Worm (Caenorhabditis elegans) whole organism, L4 larva: ENCODE measurements around the gene nas-4.

Experiments
- F10B5.3 ChIP-seq: sonication (generic microtip); optimal IDR thresholded peaks from 2 replicates; lab custom pipeline; 2016; ENCODE audit warnings: mild to moderate bottlenecking, missing genetic modification characterization, missing compliant biosample characterization
- F26F4.8 ChIP-seq: fragments of 200-800 bp; sonication (Bioruptor generic); conservative IDR thresholded peaks from 2 replicates; pipeline ENCODE4 v1.3.6; 2022; ENCODE audit warnings: missing genetic modification characterization, missing compliant biosample characterization
- F49E8.2 ChIP-seq: sonication (generic microtip); optimal IDR thresholded peaks from 2 replicates; lab custom pipeline; 2016; ENCODE audit warnings: missing compliant biosample characterization, mild to moderate bottlenecking, missing genetic modification characterization, borderline replicate concordance
- R02D3.7 ChIP-seq: fragments of 150-350 bp; sonication (generic microtip); optimal IDR thresholded peaks from 3 replicates; lab custom pipeline; 2014; ENCODE audit warnings: missing biosample characterization, missing genetic modification characterization
- T20F7.1 ChIP-seq: fragments of 200-800 bp; sonication (Bioruptor generic); optimal IDR thresholded peaks from 2 replicates; lab custom pipeline; 2018; ENCODE audit warnings: mild to moderate bottlenecking, missing genetic modification characterization, missing compliant biosample characterization
- Y48G9A.11 ChIP-seq: fragments of 200-800 bp; sonication (Bioruptor generic); IDR thresholded peaks from 2 replicates; pipeline ENCODE4 v1.3.6; 2022; ENCODE audit warnings: missing genetic modification reagents, missing genetic modification characterization, missing compliant biosample characterization
- Y5F2A.4 ChIP-seq: fragments of 200-800 bp; sonication (Bioruptor generic); optimal IDR thresholded peaks from 2 replicates; lab custom pipeline; 2018; ENCODE audit warnings: mild to moderate bottlenecking, missing genetic modification characterization, missing compliant biosample characterization
- Y75B8A.6 ChIP-seq: fragments of 200-800 bp; sonication (Bioruptor generic); IDR thresholded peaks from 2 replicates; pipeline ENCODE4 v1.3.6; 2022; ENCODE audit warnings: missing genetic modification reagents, missing genetic modification characterization, missing compliant biosample characterization
- aha-1 ChIP-seq: fragments of 150-350 bp; peaks from one replicate; lab custom pipeline; 2014; ENCODE audit warnings: missing biosample characterization, missing genetic modification characterization
- aly-2 ChIP-seq: sonication (generic microtip); optimal IDR thresholded peaks from 2 replicates; lab custom pipeline; 2018; ENCODE audit warnings: missing biosample characterization, missing genetic modification characterization
- ama-1 ChIP-seq: fragments of 150-350 bp; optimal IDR thresholded peaks from 2 replicates; lab custom pipeline; 2014; ENCODE audit warnings: inconsistent platforms, mixed read lengths
- ceh-20 ChIP-seq: fragments of 200-800 bp; sonication (Bioruptor generic); IDR thresholded peaks from 2 replicates; pipeline ENCODE4 v1.3.6; 2022; ENCODE audit warnings: missing genetic modification reagents, missing genetic modification characterization, missing compliant biosample characterization
- ceh-28 ChIP-seq: fragments of 150-350 bp; optimal IDR thresholded peaks from 2 replicates; lab custom pipeline; 2014; ENCODE audit warnings: missing biosample characterization, missing genetic modification reagents, missing genetic modification characterization
- ceh-32 ChIP-seq: sonication (generic microtip); optimal IDR thresholded peaks from 2 replicates; lab custom pipeline; 2016; ENCODE audit warnings: mild to moderate bottlenecking, missing genetic modification characterization, missing compliant biosample characterization; ENCODE audit not compliant: poor library complexity
- ceh-62 ChIP-seq: sonication (generic microtip); optimal IDR thresholded peaks from 2 replicates; lab custom pipeline; 2017; ENCODE audit warnings: missing biosample characterization, missing genetic modification characterization
- ces-1 ChIP-seq: fragments of 150-350 bp; sonication (generic microtip); optimal IDR thresholded peaks from 4 replicates; lab custom pipeline; 2014; ENCODE audit warnings: missing biosample characterization, missing genetic modification reagents, missing genetic modification characterization
- cey-2 ChIP-seq: sonication (generic microtip); optimal IDR thresholded peaks from 3 replicates; lab custom pipeline; 2017; ENCODE audit warnings: missing genetic modification characterization, mild to moderate bottlenecking, missing compliant biosample characterization, antibody characterized with exemption, borderline replicate concordance; ENCODE audit not compliant: insufficient read depth
- daf-8 ChIP-seq: fragments of 200-800 bp; sonication (Bioruptor generic); IDR thresholded peaks from 2 replicates; pipeline ENCODE4 v1.3.6; 2022; ENCODE audit warnings: missing genetic modification characterization, missing compliant biosample characterization
- dmd-6 ChIP-seq: fragments of 200-800 bp; sonication (Bioruptor generic); IDR thresholded peaks from 2 replicates; pipeline ENCODE4 v1.3.6; 2022; ENCODE audit warnings: missing genetic modification reagents, missing genetic modification characterization, missing compliant biosample characterization
- duxl-1 ChIP-seq: sonication (generic microtip); optimal IDR thresholded peaks from 2 replicates; lab custom pipeline; 2016; ENCODE audit warnings: mild to moderate bottlenecking, missing genetic modification characterization, moderate library complexity, missing compliant biosample characterization; ENCODE audit not compliant: poor library complexity
- dve-1 ChIP-seq: sonication (generic microtip); optimal IDR thresholded peaks from 2 replicates; lab custom pipeline; 2017; ENCODE audit warnings: antibody characterized with exemption, mild to moderate bottlenecking, missing genetic modification characterization, missing compliant biosample characterization; ENCODE audit not compliant: insufficient read depth
- fkh-10 ChIP-seq: fragments of 150-350 bp; optimal IDR thresholded peaks from 2 replicates; lab custom pipeline; 2014; ENCODE audit warnings: missing biosample characterization, missing genetic modification reagents, missing genetic modification characterization
- hlh-30 ChIP-seq: sonication (generic microtip); optimal IDR thresholded peaks from 2 replicates; lab custom pipeline; 2017; ENCODE audit warnings: antibody characterized with exemption, mild to moderate bottlenecking, missing genetic modification characterization, missing compliant biosample characterization; ENCODE audit not compliant: insufficient read depth
- hmg-1.1 ChIP-seq: fragments of 200-800 bp; sonication (Bioruptor generic); IDR thresholded peaks from 2 replicates; pipeline ENCODE4 v1.3.6; 2022; ENCODE audit warnings: missing genetic modification reagents, missing genetic modification characterization, missing compliant biosample characterization
- lim-7 ChIP-seq: fragments of 200-800 bp; sonication (Bioruptor generic); IDR thresholded peaks from 2 replicates; pipeline ENCODE4 v1.3.6; 2022; ENCODE audit warnings: missing genetic modification characterization, missing compliant biosample characterization
- lin-1 ChIP-seq: fragments of 200-800 bp; sonication (Bioruptor generic); IDR thresholded peaks from 2 replicates; pipeline ENCODE4 v1.3.6; 2022; ENCODE audit warnings: missing genetic modification reagents, missing genetic modification characterization, missing compliant biosample characterization
- lin-13 ChIP-seq: fragments of 150-350 bp; optimal IDR thresholded peaks from 2 replicates; lab custom pipeline; 2014; ENCODE audit warnings: missing biosample characterization, missing genetic modification reagents, missing genetic modification characterization
- madf-5 ChIP-seq, 2 experiments: fragments of 200-800 bp; sonication (Bioruptor generic); IDR thresholded peaks; 2 replicates each; pipeline ENCODE4 v1.3.6; 2022; ENCODE audit warnings: missing compliant biosample characterization in 2 of 2, missing genetic modification characterization in 2 of 2
- madf-9 ChIP-seq: fragments of 200-800 bp; sonication (Bioruptor generic); conservative IDR thresholded peaks from 2 replicates; pipeline ENCODE4 v1.3.6; 2022; ENCODE audit warnings: missing genetic modification reagents, missing genetic modification characterization, missing compliant biosample characterization
- mdt-29 ChIP-seq: fragments of 200-800 bp; sonication (Bioruptor generic); IDR thresholded peaks from 2 replicates; pipeline ENCODE4 v1.3.6; 2022; ENCODE audit warnings: missing genetic modification reagents, missing genetic modification characterization, missing compliant biosample characterization
- mep-1 ChIP-seq: fragments of 150-350 bp; sonication (generic microtip); optimal IDR thresholded peaks from 3 replicates; lab custom pipeline; 2014; ENCODE audit warnings: missing biosample characterization, missing genetic modification characterization
- mes-2 ChIP-seq: sonication (generic microtip); optimal IDR thresholded peaks from 2 replicates; lab custom pipeline; 2016; ENCODE audit warnings: missing genotype, mild to moderate bottlenecking, missing genetic modification characterization, missing compliant biosample characterization; ENCODE audit not compliant: poor library complexity, severe bottlenecking
- mxl-3 ChIP-seq: fragments of 200-800 bp; sonication (Bioruptor generic); optimal IDR thresholded peaks from 2 replicates; lab custom pipeline; 2018; ENCODE audit warnings: mild to moderate bottlenecking, missing genetic modification characterization, missing compliant biosample characterization
- nhr-10 ChIP-seq: fragments of 150-350 bp; optimal IDR thresholded peaks from 2 replicates; lab custom pipeline; 2014; ENCODE audit warnings: missing biosample characterization, missing genetic modification characterization
- nhr-102 ChIP-seq: sonication (generic microtip); optimal IDR thresholded peaks from 2 replicates; lab custom pipeline; 2016; ENCODE audit warnings: mild to moderate bottlenecking, missing genetic modification characterization, moderate library complexity, missing compliant biosample characterization
- nhr-11 ChIP-seq: fragments of 150-350 bp; optimal IDR thresholded peaks from 2 replicates; lab custom pipeline; 2014; ENCODE audit warnings: missing biosample characterization, missing genetic modification characterization
- nhr-237 ChIP-seq: sonication (generic microtip); optimal IDR thresholded peaks from 2 replicates; lab custom pipeline; 2017; ENCODE audit warnings: missing biosample characterization, missing genetic modification characterization
- nhr-42 ChIP-seq: fragments of 200-800 bp; sonication (Bioruptor generic); IDR thresholded peaks from 2 replicates; pipeline ENCODE4 v1.3.6; 2022; ENCODE audit warnings: missing genetic modification characterization, missing compliant biosample characterization
- nhr-48 ChIP-seq: sonication (generic microtip); optimal IDR thresholded peaks from 2 replicates; lab custom pipeline; 2016; ENCODE audit warnings: mild to moderate bottlenecking, missing genetic modification characterization, missing compliant biosample characterization
- nhr-76 ChIP-seq: fragments of 150-350 bp; optimal IDR thresholded peaks from 2 replicates; lab custom pipeline; 2014; ENCODE audit warnings: missing biosample characterization, missing genetic modification characterization
- pha-4 ChIP-seq, 2 experiments: fragments of 150-350 bp in 1 of 2; fragments of 200-800 bp in 1 of 2; sonication (Bioruptor generic) in 1 of 2; IDR thresholded peaks in 1 of 2; optimal IDR thresholded peaks in 1 of 2; 2 replicates each; pipeline versions ENCODE4 v1.3.6 to Lab custom; 2014 to 2022; ENCODE audit warnings: missing genetic modification characterization in 2 of 2, missing genetic modification reagents in 2 of 2, missing biosample characterization in 1 of 2, missing compliant biosample characterization in 1 of 2
- pqm-1 ChIP-seq: sonication (generic microtip); optimal IDR thresholded peaks from 2 replicates; lab custom pipeline; 2017; ENCODE audit warnings: missing biosample characterization, missing genetic modification characterization
- skn-1 ChIP-seq: fragments of 150-350 bp; optimal IDR thresholded peaks from 2 replicates; lab custom pipeline; 2014; ENCODE audit warnings: missing biosample characterization, missing genetic modification characterization
- spr-1 ChIP-seq: sonication (generic microtip); optimal IDR thresholded peaks from 2 replicates; lab custom pipeline; 2016; ENCODE audit warnings: mild to moderate bottlenecking, missing genetic modification characterization, missing compliant biosample characterization
- spr-3 ChIP-seq: fragments of 200-800 bp; sonication (Bioruptor generic); optimal IDR thresholded peaks from 2 replicates; lab custom pipeline; 2018; ENCODE audit warnings: mild to moderate bottlenecking, missing genetic modification characterization, missing compliant biosample characterization
- tag-97 ChIP-seq: fragments of 200-800 bp; sonication (Bioruptor generic); IDR thresholded peaks from 2 replicates; pipeline ENCODE4 v1.3.6; 2022; ENCODE audit warnings: missing genetic modification characterization, missing compliant biosample characterization
- unc-130 ChIP-seq: sonication (generic microtip); optimal IDR thresholded peaks from 2 replicates; lab custom pipeline; 2016; ENCODE audit warnings: missing genetic modification reagents, missing genetic modification characterization, missing compliant biosample characterization
- vab-7 ChIP-seq: fragments of 200-800 bp; sonication (Bioruptor generic); IDR thresholded peaks from 2 replicates; pipeline ENCODE4 v1.3.6; 2022; ENCODE audit warnings: missing genetic modification reagents, missing genetic modification characterization, missing compliant biosample characterization
- zfp-2 ChIP-seq: sonication (generic microtip); optimal IDR thresholded peaks from 2 replicates; lab custom pipeline; 2016; ENCODE audit warnings: mild to moderate bottlenecking, missing genetic modification characterization, missing compliant biosample characterization
- zfp-3 ChIP-seq: fragments of 200-800 bp; sonication (Bioruptor generic); conservative IDR thresholded peaks from 2 replicates; pipeline ENCODE4 v1.3.6; 2022; ENCODE audit warnings: missing genetic modification reagents, missing genetic modification characterization, missing compliant biosample characterization
- zip-2 ChIP-seq: fragments of 150-350 bp; optimal IDR thresholded peaks from 2 replicates; lab custom pipeline; 2014; ENCODE audit warnings: missing biosample characterization, missing genetic modification characterization

Gene nas-4

DNA sequence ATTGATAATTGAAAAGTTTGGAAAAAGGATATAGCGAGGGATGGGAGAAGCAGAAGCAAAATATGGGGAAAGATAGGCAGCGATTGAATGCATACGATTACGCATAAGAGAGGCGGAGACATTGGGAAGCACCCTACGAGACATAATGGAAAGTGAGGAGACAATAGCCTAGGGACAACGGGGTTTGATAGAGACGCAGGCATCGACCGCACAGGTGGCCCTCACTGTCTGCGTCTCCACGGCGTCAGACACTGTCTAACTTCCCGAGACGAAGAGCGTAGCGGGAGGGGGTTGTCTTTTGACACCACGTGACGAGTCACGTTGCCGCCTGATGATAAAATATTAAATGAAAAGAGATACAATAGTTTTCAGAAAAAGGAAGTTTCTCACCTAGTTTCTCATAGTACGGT, 5.5 kb upstream of the nas-4 start (continued):
- TF ChIP-seq ces-1 (GFP tag; lab: Kevin White, UChicago) (no peak), nhr-42 (GFP tag; lab: Robert Waterston, UW) (peak; percentile 85), lim-7 (GFP tag; lab: Robert Waterston, UW) (no peak), skn-1 (tag; lab: Kevin White, UChicago) (no peak), ceh-62 (no peak), mdt-29 (GFP tag; lab: Robert Waterston, UW) (peak; percentile 86), pqm-1 (no peak), nhr-48 (tag; lab: Kevin White, UChicago) (peak; percentile 93), F26F4.8 (no peak), dmd-6 (peak; percentile 98), T20F7.1 (GFP tag; lab: Kevin White, UChicago) (peak; percentile 76), dve-1 (tag; lab: Kevin White, UChicago) (peak; percentile 88), F49E8.2 (tag; lab: Kevin White, UChicago) (no peak), nhr-11 (tag; lab: Kevin White, UChicago) (peak; percentile 82), cey-2 (tag; lab: Kevin White, UChicago) (no peak), aly-2 (tag; lab: Kevin White, UChicago) (no peak), vab-7 (GFP tag; lab: Robert Waterston, UW) (no peak), pha-4 (GFP tag; IDR thresholded peaks at IDR 0.05; lab: Robert Waterston, UW) (peak; percentile 92), pha-4 (tag; optimal IDR thresholded peaks at IDR 0.05; lab: Kevin White, UChicago) (no peak), nhr-102 (peak; percentile 92), hmg-1.1 (GFP tag; lab: Robert Waterston, UW) (peak; percentile 97), Y5F2A.4 (GFP tag; lab: Kevin White, UChicago) (no peak), ceh-28 (tag; lab: Kevin White, UChicago) (no peak), nhr-10 (tag; lab: Kevin White, UChicago) (no peak), nhr-76 (tag; lab: Kevin White, UChicago) (peak; percentile 40), tag-97 (GFP tag; lab: Robert Waterston, UW) (no peak), hlh-30 (tag; lab: Kevin White, UChicago) (peak; percentile 97), mes-2 (tag; lab: Kevin White, UChicago) (peak; percentile 55), aha-1 (tag; lab: Kevin White, UChicago) (peak; percentile 97), lin-1 (GFP tag; lab: Robert Waterston, UW) (peak; percentile 95), madf-5 (GFP tag; IDR thresholded peaks at IDR 0.05; lab: Robert Waterston, UW) (no peak), zfp-3 (peak; percentile 88), lin-13 (peak; percentile 10), Y75B8A.6 (0 out of 2 replicates have a peak, but pooled peaks have one; percentile 22), spr-1 (peak; percentile 72), unc-130 (GFP tag; lab: Kevin White, UChicago) (no peak), spr-3 (GFP tag; lab: Kevin White, UChicago) (peak; percentile 78), ama-1 (lab: Kevin White, UChicago) (no peak), madf-9 (GFP tag; lab: Robert Waterston, UW) (peak; percentile 68), zfp-2 (tag; lab: Kevin White, UChicago) (no peak), nhr-237 (tag; lab: Kevin White, UChicago) (no peak), zip-2 (tag; lab: Kevin White, UChicago) (no peak), R02D3.7 (tag; lab: Kevin White, UChicago) (no peak), duxl-1 (tag; lab: Kevin White, UChicago) (peak; percentile 46), ceh-20 (GFP tag; lab: Robert Waterston, UW) (peak; percentile 90), fkh-10 (GFP tag; lab: Kevin White, UChicago) (no peak), ceh-32 (tag; lab: Kevin White, UChicago) (no peak), mxl-3 (peak; percentile 98), daf-8 (GFP tag; lab: Robert Waterston, UW) (no peak), F10B5.3 (tag; lab: Kevin White, UChicago) (peak; percentile 34), mep-1 (tag; lab: Kevin White, UChicago) (peak; percentile 79), Y48G9A.11 (GFP tag; lab: Robert Waterston, UW) (no peak)
